Worm (Caenorhabditis elegans) whole organism, late embryonic: ENCODE results near the gene ubc-6.

ENCODE experiments used
- C38D4.7 ChIP-seq: fragments of 200-800 bp; sonication (Bioruptor generic); optimal IDR thresholded peaks from 2 replicates; lab custom pipeline; 2018; ENCODE audit warnings: mild to moderate bottlenecking, missing genetic modification characterization, moderate library complexity, missing compliant biosample characterization
- F13H6.1 ChIP-seq: sonication (generic microtip); optimal IDR thresholded peaks from 2 replicates; lab custom pipeline; 2016; ENCODE audit warnings: missing genetic modification characterization, missing compliant biosample characterization
- Y22D7AL.16 ChIP-seq: sonication (generic microtip); optimal IDR thresholded peaks from 2 replicates; lab custom pipeline; 2016; ENCODE audit warnings: missing genetic modification characterization, missing compliant biosample characterization
- ceh-18 ChIP-seq: sonication (generic microtip); optimal IDR thresholded peaks from 2 replicates; lab custom pipeline; 2016; ENCODE audit warnings: missing genetic modification characterization, missing compliant biosample characterization
- ceh-24 ChIP-seq: sonication (generic microtip); optimal IDR thresholded peaks from 2 replicates; lab custom pipeline; 2016; ENCODE audit warnings: mild to moderate bottlenecking, missing genetic modification characterization, missing compliant biosample characterization
- ceh-31 ChIP-seq: sonication (generic microtip); optimal IDR thresholded peaks from 2 replicates; lab custom pipeline; 2016; ENCODE audit warnings: missing genetic modification characterization, missing compliant biosample characterization
- ceh-48 ChIP-seq: sonication (generic microtip); optimal IDR thresholded peaks from 2 replicates; lab custom pipeline; 2016; ENCODE audit warnings: missing genetic modification characterization, inconsistent platforms, missing compliant biosample characterization
- ceh-6 ChIP-seq: fragments of 200-800 bp; sonication (Bioruptor generic); optimal IDR thresholded peaks from 2 replicates; lab custom pipeline; 2018; ENCODE audit warnings: mild to moderate bottlenecking, missing genetic modification characterization, missing compliant biosample characterization
- ets-4 ChIP-seq: sonication (generic microtip); optimal IDR thresholded peaks from 2 replicates; lab custom pipeline; 2016; ENCODE audit warnings: missing genetic modification characterization, missing compliant biosample characterization
- fax-1 ChIP-seq: sonication (generic microtip); optimal IDR thresholded peaks from 2 replicates; lab custom pipeline; 2016; ENCODE audit warnings: missing genotype, missing genetic modification characterization, missing compliant biosample characterization
- hlh-13 ChIP-seq: fragments of 200-800 bp; sonication (Bioruptor generic); optimal IDR thresholded peaks from 2 replicates; lab custom pipeline; 2018; ENCODE audit warnings: mild to moderate bottlenecking, missing genetic modification characterization, missing compliant biosample characterization
- hlh-30 ChIP-seq: sonication (generic microtip); optimal IDR thresholded peaks from 2 replicates; lab custom pipeline; 2017; ENCODE audit warnings: antibody characterized with exemption, missing genetic modification characterization, missing compliant biosample characterization; ENCODE audit not compliant: insufficient read depth
- hlh-8 ChIP-seq: sonication (generic microtip); optimal IDR thresholded peaks from 2 replicates; lab custom pipeline; 2016; ENCODE audit warnings: missing genotype, missing genetic modification characterization, missing compliant biosample characterization
- nfya-1 ChIP-seq: sonication (generic microtip); optimal IDR thresholded peaks from 2 replicates; lab custom pipeline; 2017; ENCODE audit warnings: missing genetic modification characterization, mild to moderate bottlenecking, missing compliant biosample characterization, antibody characterized with exemption, moderate library complexity
- pag-3 ChIP-seq: sonication (generic microtip); optimal IDR thresholded peaks from 2 replicates; lab custom pipeline; 2016; ENCODE audit warnings: missing compliant biosample characterization, missing genetic modification characterization, borderline replicate concordance
- pat-9 ChIP-seq: fragments of 200-800 bp; sonication (Bioruptor generic); optimal IDR thresholded peaks from 2 replicates; lab custom pipeline; 2018; ENCODE audit warnings: mild to moderate bottlenecking, missing genetic modification characterization, moderate library complexity, missing compliant biosample characterization
- pax-1 ChIP-seq: fragments of 150-350 bp; optimal IDR thresholded peaks from 2 replicates; lab custom pipeline; 2014; ENCODE audit warnings: missing biosample characterization, missing genetic modification characterization
- pha-2 ChIP-seq: sonication (generic microtip); optimal IDR thresholded peaks from 2 replicates; lab custom pipeline; 2017; ENCODE audit warnings: mild to moderate bottlenecking, missing genetic modification characterization, missing compliant biosample characterization
- pqm-1 ChIP-seq: sonication (generic microtip); optimal IDR thresholded peaks from 2 replicates; lab custom pipeline; 2016; ENCODE audit warnings: missing genetic modification characterization, missing compliant biosample characterization
- rnt-1 ChIP-seq: sonication (generic microtip); optimal IDR thresholded peaks from 2 replicates; lab custom pipeline; 2016; ENCODE audit warnings: missing genetic modification characterization, missing compliant biosample characterization
- sdc-2 ChIP-seq: sonication (generic microtip); optimal IDR thresholded peaks from 2 replicates; lab custom pipeline; 2016; ENCODE audit warnings: missing genotype, missing genetic modification characterization, missing compliant biosample characterization
- sox-2 ChIP-seq: fragments of 200-800 bp; sonication (Bioruptor generic); IDR thresholded peaks from 2 replicates; pipeline ENCODE4 v1.3.6; 2022; ENCODE audit warnings: missing genetic modification reagents, missing genetic modification characterization, missing compliant biosample characterization
- syd-9 ChIP-seq: sonication (generic microtip); optimal IDR thresholded peaks from 2 replicates; lab custom pipeline; 2016; ENCODE audit warnings: mild to moderate bottlenecking, missing genetic modification characterization, moderate library complexity, missing compliant biosample characterization
- tbx-2 ChIP-seq: sonication (generic microtip); optimal IDR thresholded peaks from 2 replicates; lab custom pipeline; 2016; ENCODE audit warnings: missing genetic modification characterization, missing compliant biosample characterization
- unc-3 ChIP-seq, 2 experiments: fragments of 200-800 bp in 1 of 2; sonication (Bioruptor generic) in 1 of 2; sonication (generic microtip) in 1 of 2; conservative IDR thresholded peaks in 1 of 2; optimal IDR thresholded peaks in 1 of 2; 2 replicates each; pipeline versions ENCODE4 v1.3.6 to Lab custom; 2016 to 2022; ENCODE audit warnings: missing compliant biosample characterization in 2 of 2, missing genetic modification characterization in 2 of 2, missing genetic modification reagents in 1 of 2
- unc-42 ChIP-seq: sonication (generic microtip); optimal IDR thresholded peaks from 2 replicates; lab custom pipeline; 2016; ENCODE audit warnings: missing genotype, missing genetic modification characterization, missing compliant biosample characterization
- unc-55 ChIP-seq: sonication (generic microtip); optimal IDR thresholded peaks from 2 replicates; lab custom pipeline; 2017; ENCODE audit warnings: missing biosample characterization, missing genetic modification reagents, missing genetic modification characterization
- ztf-16 ChIP-seq: sonication (generic microtip); optimal IDR thresholded peaks from 2 replicates; lab custom pipeline; 2017; ENCODE audit warnings: missing genetic modification characterization, missing compliant biosample characterization

The ubc-6 gene

ce11 chrII:7529078-7529683, 50.2 kb downstream of the ubc-6 start, which contains the start of gene ZK1290.5:
Gene ZK1290.5, plus strand, starts transcription at chrII:7529643.
- TF ChIP-seq ets-4 (tag; lab: Kevin White, UChicago) (peak; percentile 18), nfya-1 (peak; percentile 50), hlh-8 (tag; lab: Kevin White, UChicago) (no peak), tbx-2 (no peak), pag-3 (tag; lab: Kevin White, UChicago) (no peak), sdc-2 (tag; lab: Kevin White, UChicago) (no peak), sox-2 (no peak), C38D4.7 (GFP tag; lab: Kevin White, UChicago) (no peak), ceh-48 (no peak), hlh-30 (tag; lab: Kevin White, UChicago) (peak; percentile 61), unc-3 (GFP tag; conservative IDR thresholded peaks at IDR 0.05; lab: Robert Waterston, UW) (no peak), unc-3 (tag; optimal IDR thresholded peaks at IDR 0.05; lab: Kevin White, UChicago) (no peak), pat-9 (tag; lab: Kevin White, UChicago) (no peak), unc-42 (tag; lab: Kevin White, UChicago) (no peak), pha-2 (no peak), ceh-18 (tag; lab: Kevin White, UChicago) (peak; percentile 84), pqm-1 (tag; lab: Kevin White, UChicago) (no peak), syd-9 (tag; lab: Kevin White, UChicago) (no peak), F13H6.1 (tag; lab: Kevin White, UChicago) (peak; percentile 10), fax-1 (tag; lab: Kevin White, UChicago) (no peak), hlh-13 (GFP tag; lab: Kevin White, UChicago) (no peak), ztf-16 (tag; lab: Kevin White, UChicago) (no peak), unc-55 (GFP tag; lab: Kevin White, UChicago) (peak; percentile 69), pax-1 (no peak), ceh-24 (no peak), Y22D7AL.16 (tag; lab: Kevin White, UChicago) (no peak), rnt-1 (tag; lab: Kevin White, UChicago) (peak; percentile 54), ceh-6 (GFP tag; lab: Kevin White, UChicago) (no peak), ceh-31 (tag; lab: Kevin White, UChicago) (no peak)
